Worm (Caenorhabditis elegans): ENCODE measurements around the gene H28G03.3.

DNA sequence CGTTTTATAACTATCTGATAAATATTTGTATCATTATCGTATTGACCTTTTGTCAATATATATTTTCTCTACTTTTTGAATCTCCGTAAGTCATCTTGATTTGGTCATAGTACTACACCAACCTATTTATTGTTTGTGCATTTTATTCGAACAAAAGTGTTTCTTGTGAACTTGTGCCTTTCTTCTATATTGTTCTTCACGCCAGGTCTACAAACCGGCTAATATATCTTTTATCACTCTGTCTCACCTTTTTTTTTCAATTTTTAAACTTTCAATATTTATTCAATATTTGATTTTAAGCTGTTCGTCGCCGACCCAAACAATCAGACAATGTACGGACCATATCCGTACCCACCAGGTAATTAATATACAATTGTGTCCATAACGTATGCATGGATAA lies 10.1 kb downstream of the H28G03.3 start, which contains the start of gene hrpa-2:
- TF ChIP-seq Y55F3AM.14 (GFP tag; optimal IDR thresholded peaks at IDR 0.05) (no peak), R02D3.7 (tag; optimal IDR thresholded peaks at IDR 0.05) (no peak), ama-1 (optimal IDR thresholded peaks at IDR 0.05) (no peak), blmp-1 (tag; optimal IDR thresholded peaks at IDR 0.05; ENCODE audit: insufficient read depth) (no peak), nhr-11 (tag; optimal IDR thresholded peaks at IDR 0.05) (no peak)
